Worm (Caenorhabditis elegans): ENCODE results near the gene T25B9.1.

The T25B9.1 gene

DNA sequence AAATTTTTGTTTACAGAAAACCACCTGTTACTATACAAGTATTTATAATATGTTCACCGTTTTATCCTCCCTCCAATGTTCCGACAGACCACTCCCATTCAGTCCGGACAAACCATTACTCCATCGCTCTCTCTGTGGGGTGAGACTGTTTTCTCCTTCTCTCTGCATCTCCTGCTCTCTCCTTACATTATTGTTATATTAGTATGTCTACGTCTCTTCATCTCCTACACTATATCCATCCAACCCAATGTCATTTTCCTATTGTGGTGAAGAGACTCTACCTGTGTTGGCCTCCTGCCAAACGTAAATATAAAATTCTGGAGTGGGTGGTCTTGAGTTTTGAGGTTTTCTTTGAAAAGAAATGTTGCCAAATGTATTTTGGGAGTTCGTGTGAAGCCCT lies 35.3 kb downstream of the T25B9.1 start:
- TF ChIP-seq ceh-91 (GFP tag; IDR thresholded peaks at IDR 0.05) (no peak), hmg-1.2 (GFP tag; IDR thresholded peaks at IDR 0.05) (peak; percentile 90), ceh-58 (GFP tag; IDR thresholded peaks at IDR 0.05) (no peak), attf-6 (GFP tag; IDR thresholded peaks at IDR 0.05) (no peak), madf-6 (GFP tag; IDR thresholded peaks at IDR 0.05) (no peak), gei-17 (GFP tag; optimal IDR thresholded peaks at IDR 0.05) (no peak), ZK185.1 (tag; optimal IDR thresholded peaks at IDR 0.05; ENCODE audit: poor library complexity, severe bottlenecking) (no peak), nhr-80 (tag; optimal IDR thresholded peaks at IDR 0.05) (no peak), K11D2.4 (GFP tag; IDR thresholded peaks at IDR 0.05) (no peak)

DNA sequence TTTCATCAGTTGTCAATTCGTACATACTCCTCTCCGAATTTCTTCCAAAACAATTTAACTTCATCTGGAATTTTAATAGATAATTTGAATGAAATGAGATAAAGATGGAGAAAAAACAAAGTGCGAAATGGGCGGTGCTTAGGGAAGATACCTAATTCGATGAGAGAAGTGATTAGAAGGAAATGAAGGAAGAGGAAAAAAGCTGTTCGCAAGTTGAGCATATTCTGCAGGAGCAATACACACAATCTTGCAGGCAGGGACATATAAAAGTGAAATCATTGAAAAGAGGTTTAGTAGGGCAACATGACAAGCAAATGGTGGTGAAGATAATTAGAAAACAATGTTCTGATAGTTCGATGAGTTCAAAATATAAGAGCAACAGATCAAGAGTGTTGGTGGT lies 38.2 kb downstream of the T25B9.1 start, which contains the start of gene glb-21:
glb-21 (minus strand) TSS at position 66 of the 400 bp plus-strand sequence.
- TF ChIP-seq Y56A3A.18 (GFP tag; IDR thresholded peaks at IDR 0.05) = no peak
- no peak for TF ChIP-seq mcd-1 (GFP tag; IDR thresholded peaks at IDR 0.05)
- TF ChIP-seq F22D6.2 (tag; optimal IDR thresholded peaks at IDR 0.05) = no peak
- no peak for TF ChIP-seq ztf-18 (tag; optimal IDR thresholded peaks at IDR 0.05)
- no peak for TF ChIP-seq bed-1 (GFP tag; IDR thresholded peaks at IDR 0.05)
- no peak for TF ChIP-seq attf-6 (GFP tag; IDR thresholded peaks at IDR 0.05)
- TF ChIP-seq hsf-1 (GFP tag; IDR thresholded peaks at IDR 0.05) = no peak

DNA sequence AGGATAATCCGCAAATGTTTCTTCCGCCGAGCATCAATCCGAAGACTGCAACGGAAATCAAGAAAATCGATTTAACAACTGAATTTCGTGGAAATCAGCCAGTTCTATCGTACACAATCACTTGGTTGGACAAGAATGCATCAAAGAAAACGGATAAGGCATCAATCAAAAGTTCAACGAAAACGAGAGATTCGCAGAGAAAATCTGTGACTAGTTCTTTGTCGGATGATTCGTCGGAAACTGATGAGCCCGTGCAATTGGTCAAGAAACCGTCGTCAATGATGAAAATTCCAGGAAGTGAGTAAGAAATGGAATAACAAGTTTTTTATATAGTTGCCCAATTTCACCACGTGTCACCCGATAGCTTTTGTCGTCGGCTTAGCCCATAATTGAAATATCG lies 43.9 kb downstream of the T25B9.1 start, which contains the start of gene R102.6:
R102.6 (minus strand) TSS at position 101 of the 400 bp plus-strand sequence.
- TF ChIP-seq B0261.1 (tag; optimal IDR thresholded peaks at IDR 0.05) (no peak), dpff-1 (tag; optimal IDR thresholded peaks at IDR 0.05) (no peak), madf-10 (tag; optimal IDR thresholded peaks at IDR 0.05) (no peak), F22D6.2 (tag; optimal IDR thresholded peaks at IDR 0.05) (no peak), ztf-22 (GFP tag; optimal IDR thresholded peaks at IDR 0.05) (no peak), egrh-3 (GFP tag; IDR thresholded peaks at IDR 0.05) (no peak), mcd-1 (GFP tag; IDR thresholded peaks at IDR 0.05) (no peak), nhr-120 (GFP tag; IDR thresholded peaks at IDR 0.05) (no peak), madf-6 (GFP tag; IDR thresholded peaks at IDR 0.05) (no peak), lin-26 (GFP tag; IDR thresholded peaks at IDR 0.05) (no peak), bed-2 (GFP tag; IDR thresholded peaks at IDR 0.05) (no peak), F49E8.2 (tag; optimal IDR thresholded peaks at IDR 0.05; ENCODE audit: insufficient read depth) (no peak), hmg-1.2 (GFP tag; IDR thresholded peaks at IDR 0.05) (no peak), Y53G8AR.9 (GFP tag; conservative IDR thresholded peaks at IDR 0.05) (no peak), chd-7 (tag; optimal IDR thresholded peaks at IDR 0.05) (no peak), egl-18 (GFP tag; IDR thresholded peaks at IDR 0.05) (no peak), ceh-58 (GFP tag; IDR thresholded peaks at IDR 0.05) (no peak), ccch-3 (GFP tag; optimal IDR thresholded peaks at IDR 0.05) (no peak), hsf-1 (GFP tag; IDR thresholded peaks at IDR 0.05) (no peak), cebp-2 (GFP tag; IDR thresholded peaks at IDR 0.05) (no peak)

DNA sequence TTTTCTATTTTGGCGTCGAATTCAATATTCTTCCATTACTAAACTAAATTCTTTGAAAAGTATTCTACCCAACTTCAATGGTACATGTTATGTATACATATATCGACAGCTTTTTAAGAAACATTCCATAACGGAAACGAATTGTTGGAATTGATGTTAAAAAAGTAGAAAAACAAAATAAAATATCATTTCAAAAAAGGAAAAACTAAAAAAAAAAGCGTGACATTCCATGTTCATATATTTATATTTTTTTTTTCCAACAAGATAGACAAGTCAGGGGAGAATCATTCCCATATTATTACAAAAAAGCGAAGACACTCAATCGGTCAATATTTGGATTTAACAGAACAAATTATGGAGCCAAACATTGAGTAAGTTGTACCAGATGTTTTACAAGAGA lies 44.8 kb downstream of the T25B9.1 start, which contains the start of gene R102.10:
R102.10 (plus strand) TSS at position 301 of the 400 bp plus-strand sequence.
- TF ChIP-seq F57A8.1 (GFP tag; optimal IDR thresholded peaks at IDR 0.05) = no peak
- TF ChIP-seq lag-1 (GFP tag; IDR thresholded peaks at IDR 0.05) = no peak
- TF ChIP-seq ztf-25 (GFP tag; IDR thresholded peaks at IDR 0.05) = no peak
- TF ChIP-seq sptf-2 (GFP tag; optimal IDR thresholded peaks at IDR 0.05) = no peak
- TF ChIP-seq lir-1 (GFP tag; conservative IDR thresholded peaks at IDR 0.05) = no peak
- no peak for TF ChIP-seq lin-54 (GFP tag; optimal IDR thresholded peaks at IDR 0.05)
- no peak for TF ChIP-seq madf-8 (GFP tag; conservative IDR thresholded peaks at IDR 0.05)
- no peak for TF ChIP-seq madf-10 (tag; optimal IDR thresholded peaks at IDR 0.05)
- TF ChIP-seq B0261.1 (tag; optimal IDR thresholded peaks at IDR 0.05) = no peak
- no peak for TF ChIP-seq ceh-58 (GFP tag; IDR thresholded peaks at IDR 0.05)
- no peak for TF ChIP-seq unc-130 (GFP tag; optimal IDR thresholded peaks at IDR 0.05)
- TF ChIP-seq nhr-179 (tag; optimal IDR thresholded peaks at IDR 0.05) = no peak
- TF ChIP-seq lsl-1 (GFP tag; optimal IDR thresholded peaks at IDR 0.05) = no peak
- TF ChIP-seq efl-1 (GFP tag; optimal IDR thresholded peaks at IDR 0.05) = no peak
- no peak for TF ChIP-seq K11D2.4 (GFP tag; IDR thresholded peaks at IDR 0.05)
- no peak for TF ChIP-seq die-1 (tag; optimal IDR thresholded peaks at IDR 0.05)
